Worm (Caenorhabditis elegans): ENCODE measurements around the gene F21A3.3.

- TF ChIP-seq lin-13 (GFP tag; optimal IDR thresholded peaks at IDR 0.05): no peak
- no peak for TF ChIP-seq pqm-1 (tag; optimal IDR thresholded peaks at IDR 0.05)
- TF ChIP-seq rnt-1 (tag; optimal IDR thresholded peaks at IDR 0.05): no peak
- TF ChIP-seq ztf-11 (tag; optimal IDR thresholded peaks at IDR 0.05): no peak
- no peak for TF ChIP-seq nhr-237 (tag; optimal IDR thresholded peaks at IDR 0.05)
- TF ChIP-seq nhr-90 (tag; optimal IDR thresholded peaks at IDR 0.05; ENCODE audit: poor library complexity): no peak
- no peak for TF ChIP-seq ama-1 (optimal IDR thresholded peaks at IDR 0.05)
- TF ChIP-seq unc-30 (tag; optimal IDR thresholded peaks at IDR 0.05): no peak
- no peak for TF ChIP-seq lin-39 (tag; optimal IDR thresholded peaks at IDR 0.05)
- TF ChIP-seq aly-2 (tag; optimal IDR thresholded peaks at IDR 0.05): no peak
- no peak for TF ChIP-seq egl-27 (tag; optimal IDR thresholded peaks at IDR 0.05)
- TF ChIP-seq ceh-88 (GFP tag; IDR thresholded peaks at IDR 0.05): no peak
- no peak for TF ChIP-seq nhr-12 (tag; optimal IDR thresholded peaks at IDR 0.05)
- no peak for TF ChIP-seq C04F5.9 (tag; optimal IDR thresholded peaks at IDR 0.05)
These were observed 45.0 kb downstream of the F21A3.3 start for ce11 chrV:15562541-15562940.
